Worm (Caenorhabditis elegans) whole organism, L1 larva: ENCODE results near the gene Y66D12A.3.

Source experiments
- C04F5.9 ChIP-seq: sonication (generic microtip); optimal IDR thresholded peaks from 2 replicates; lab custom pipeline; 2016; ENCODE audit warnings: missing genetic modification characterization, missing compliant biosample characterization
- C16A3.4 ChIP-seq: fragments of 150-350 bp; optimal IDR thresholded peaks from 2 replicates; lab custom pipeline; 2014; ENCODE audit warnings: missing biosample characterization, missing genetic modification characterization
- blmp-1 ChIP-seq: fragments of 150-350 bp; optimal IDR thresholded peaks from 2 replicates; lab custom pipeline; 2014; ENCODE audit warnings: missing biosample characterization, missing genetic modification characterization
- ceh-8 ChIP-seq: fragments of 200-800 bp; sonication (Bioruptor generic); optimal IDR thresholded peaks from 2 replicates; lab custom pipeline; 2018; ENCODE audit warnings: mild to moderate bottlenecking, missing genetic modification characterization, moderate library complexity, missing compliant biosample characterization
- ces-1 ChIP-seq: fragments of 150-350 bp; optimal IDR thresholded peaks from 2 replicates; lab custom pipeline; 2014; ENCODE audit warnings: missing biosample characterization, missing genetic modification reagents, missing genetic modification characterization
- dpl-1 ChIP-seq, 3 experiments: fragments of 150-350 bp in 2 of 3; sonication (generic microtip) in 1 of 3; optimal IDR thresholded peaks; 2 replicates each; lab custom pipeline; 2014 to 2017; ENCODE audit warnings: missing biosample characterization in 3 of 3, missing genetic modification characterization in 3 of 3, missing genetic modification reagents in 3 of 3
- dsc-1 ChIP-seq: sonication (generic microtip); optimal IDR thresholded peaks from 2 replicates; lab custom pipeline; 2016; ENCODE audit warnings: mild to moderate bottlenecking, missing genetic modification characterization, missing compliant biosample characterization
- efl-1 ChIP-seq, 4 experiments: fragments of 150-350 bp; optimal IDR thresholded peaks in 3 of 4; peaks in 1 of 4; 1 replicate in 1 of 4; 2 replicates in 3 of 4; lab custom pipeline; 2014; ENCODE audit warnings: missing biosample characterization in 2 of 4, missing genetic modification characterization in 2 of 4, missing genetic modification reagents in 2 of 4
- efl-3 ChIP-seq: fragments of 200-800 bp; sonication (Bioruptor generic); optimal IDR thresholded peaks from 2 replicates; lab custom pipeline; 2018; ENCODE audit warnings: mild to moderate bottlenecking, missing genetic modification characterization, missing compliant biosample characterization
- egl-13 ChIP-seq: sonication (generic microtip); optimal IDR thresholded peaks from 2 replicates; lab custom pipeline; 2016; ENCODE audit warnings: missing genotype, missing genetic modification reagents, missing genetic modification characterization, missing compliant biosample characterization
- elt-2 ChIP-seq: sonication (generic microtip); optimal IDR thresholded peaks from 2 replicates; lab custom pipeline; 2016; ENCODE audit warnings: missing genetic modification characterization, mild to moderate bottlenecking, inconsistent platforms, missing compliant biosample characterization, missing genetic modification reagents
- ets-5 ChIP-seq: fragments of 200-800 bp; sonication (Bioruptor generic); IDR thresholded peaks from 2 replicates; pipeline ENCODE4 v1.3.6; 2022; ENCODE audit warnings: missing genetic modification characterization, missing compliant biosample characterization
- fkh-4 ChIP-seq: sonication (generic microtip); optimal IDR thresholded peaks from 2 replicates; lab custom pipeline; 2016; ENCODE audit warnings: missing compliant biosample characterization, missing genetic modification characterization, borderline replicate concordance
- grh-1 ChIP-seq: fragments of 200-800 bp; sonication (Bioruptor generic); IDR thresholded peaks from 2 replicates; pipeline ENCODE4 v1.3.6; 2022; ENCODE audit warnings: missing genetic modification reagents, missing genetic modification characterization, missing compliant biosample characterization
- hlh-17 ChIP-seq: fragments of 200-800 bp; sonication (Bioruptor generic); optimal IDR thresholded peaks from 2 replicates; lab custom pipeline; 2018; ENCODE audit warnings: missing genetic modification characterization, mild to moderate bottlenecking, missing compliant biosample characterization, moderate library complexity, borderline replicate concordance
- hpl-2 ChIP-seq: fragments of 150-350 bp; optimal IDR thresholded peaks from 2 replicates; lab custom pipeline; 2014; ENCODE audit warnings: missing biosample characterization, missing genetic modification reagents, missing genetic modification characterization
- lin-13 ChIP-seq: fragments of 150-350 bp; optimal IDR thresholded peaks from 2 replicates; lab custom pipeline; 2014; ENCODE audit warnings: missing biosample characterization, missing genetic modification reagents, missing genetic modification characterization
- lin-14 ChIP-seq: fragments of 200-800 bp; sonication (Bioruptor generic); optimal IDR thresholded peaks from 2 replicates; lab custom pipeline; 2018; ENCODE audit warnings: mild to moderate bottlenecking, missing genetic modification characterization, moderate library complexity, missing compliant biosample characterization
- lin-39 ChIP-seq: fragments of 150-350 bp; optimal IDR thresholded peaks from 2 replicates; lab custom pipeline; 2014; ENCODE audit warnings: missing biosample characterization, missing genetic modification reagents, missing genetic modification characterization
- mdl-1 ChIP-seq, 2 experiments: fragments of 150-350 bp; optimal IDR thresholded peaks; 2 replicates each; lab custom pipeline; 2014 to 2017; ENCODE audit warnings: missing biosample characterization in 2 of 2, missing genetic modification characterization in 2 of 2, inconsistent platforms in 1 of 2
- mef-2 ChIP-seq: fragments of 150-350 bp; optimal IDR thresholded peaks from 2 replicates; lab custom pipeline; 2014; ENCODE audit warnings: missing biosample characterization, missing genetic modification characterization
- nhr-11 ChIP-seq: fragments of 150-350 bp; optimal IDR thresholded peaks from 2 replicates; lab custom pipeline; 2014; ENCODE audit warnings: missing biosample characterization, missing genetic modification characterization
- nhr-12 ChIP-seq: sonication (generic microtip); optimal IDR thresholded peaks from 2 replicates; lab custom pipeline; 2017; ENCODE audit warnings: missing biosample characterization, missing genetic modification characterization
- nhr-28 ChIP-seq: fragments of 150-350 bp; optimal IDR thresholded peaks from 2 replicates; lab custom pipeline; 2014; ENCODE audit warnings: missing biosample characterization, missing genetic modification characterization
- nhr-71 ChIP-seq: sonication (generic microtip); optimal IDR thresholded peaks from 2 replicates; lab custom pipeline; 2016; ENCODE audit warnings: mild to moderate bottlenecking, missing genetic modification characterization, moderate library complexity, missing compliant biosample characterization
- nhr-84 ChIP-seq: sonication (generic microtip); optimal IDR thresholded peaks from 2 replicates; lab custom pipeline; 2017; ENCODE audit warnings: missing biosample characterization, missing genetic modification characterization
- nhr-85 ChIP-seq: sonication (generic microtip); peaks from one replicate; lab custom pipeline; 2016; ENCODE audit warnings: missing genetic modification characterization, inconsistent platforms, missing compliant biosample characterization
- pag-3 ChIP-seq: sonication (generic microtip); optimal IDR thresholded peaks from 2 replicates; lab custom pipeline; 2017; ENCODE audit warnings: missing genetic modification characterization, mild to moderate bottlenecking, missing compliant biosample characterization, antibody characterized with exemption, borderline replicate concordance; ENCODE audit not compliant: insufficient read depth
- skn-1 ChIP-seq: fragments of 150-350 bp; optimal IDR thresholded peaks from 2 replicates; lab custom pipeline; 2014; ENCODE audit warnings: missing biosample characterization, missing genetic modification characterization
- snu-23 ChIP-seq: sonication (generic microtip); optimal IDR thresholded peaks from 2 replicates; lab custom pipeline; 2016; ENCODE audit warnings: missing genetic modification characterization, missing compliant biosample characterization
- sptf-1 ChIP-seq: fragments of 150-350 bp; optimal IDR thresholded peaks from 2 replicates; lab custom pipeline; 2014; ENCODE audit warnings: missing biosample characterization, missing genetic modification characterization
- sup-37 ChIP-seq: fragments of 200-800 bp; sonication (Bioruptor generic); optimal IDR thresholded peaks from 2 replicates; lab custom pipeline; 2018; ENCODE audit warnings: mild to moderate bottlenecking, missing genetic modification characterization, missing compliant biosample characterization
- tbx-2 ChIP-seq: sonication (generic microtip); optimal IDR thresholded peaks from 2 replicates; lab custom pipeline; 2016; ENCODE audit warnings: missing genetic modification characterization, missing compliant biosample characterization
- tlp-1 ChIP-seq: fragments of 150-350 bp; optimal IDR thresholded peaks from 2 replicates; lab custom pipeline; 2014; ENCODE audit warnings: missing biosample characterization, missing genetic modification characterization
- unc-98 ChIP-seq: fragments of 200-800 bp; sonication (Bioruptor generic); IDR thresholded peaks from 2 replicates; pipeline ENCODE4 v1.3.6; 2022; ENCODE audit warnings: missing genetic modification characterization, missing compliant biosample characterization
- vab-15 ChIP-seq: sonication (generic microtip); optimal IDR thresholded peaks from 2 replicates; lab custom pipeline; 2017; ENCODE audit warnings: missing genotype, mild to moderate bottlenecking, missing genetic modification characterization, missing compliant biosample characterization
- zag-1 ChIP-seq: fragments of 150-350 bp; optimal IDR thresholded peaks from 2 replicates; lab custom pipeline; 2014; ENCODE audit warnings: missing biosample characterization, missing genetic modification characterization
- zip-4 ChIP-seq: fragments of 200-800 bp; sonication (Bioruptor generic); optimal IDR thresholded peaks from 2 replicates; lab custom pipeline; 2018; ENCODE audit warnings: mild to moderate bottlenecking, missing genetic modification characterization, moderate library complexity, missing compliant biosample characterization
- ztf-11 ChIP-seq, 2 experiments: sonication (generic microtip); optimal IDR thresholded peaks; 2 replicates each; lab custom pipeline; 2016 to 2017; ENCODE audit warnings: missing genetic modification characterization in 2 of 2, missing biosample characterization in 1 of 2, missing compliant biosample characterization in 1 of 2
- ztf-4 ChIP-seq: fragments of 150-350 bp; optimal IDR thresholded peaks from 2 replicates; lab custom pipeline; 2014; ENCODE audit warnings: missing biosample characterization, missing genetic modification characterization

The Y66D12A.3 gene

DNA sequence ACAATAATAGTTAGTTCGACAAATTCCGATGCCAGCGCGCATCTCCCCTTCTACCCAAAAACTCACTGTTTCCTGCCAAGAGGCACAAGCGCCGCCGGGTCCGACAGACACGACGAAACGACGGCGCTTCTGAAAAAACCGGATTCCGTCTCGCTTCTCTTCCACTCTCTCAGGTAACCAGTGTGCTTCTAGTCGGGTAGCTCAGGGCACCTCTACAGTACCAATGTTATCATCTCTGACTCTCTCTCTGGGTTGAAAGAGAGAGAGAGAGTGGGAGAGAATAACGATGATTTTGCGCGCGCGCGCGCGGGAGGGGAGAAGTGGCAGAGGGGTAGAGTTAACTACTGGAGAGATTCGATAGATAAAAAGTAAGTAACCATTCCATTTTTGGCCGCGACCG, 32.2 kb upstream of the Y66D12A.3 start (continued):
- TF ChIP-seq tlp-1 (tag; lab: Kevin White, UChicago) (no peak), ztf-4 (no peak), skn-1 (tag; lab: Kevin White, UChicago) (peak; percentile 56), ets-5 (GFP tag; lab: Robert Waterston, UW) (no peak), fkh-4 (tag; lab: Kevin White, UChicago) (no peak), lin-39 (tag; lab: Kevin White, UChicago) (no peak), dpl-1 (GFP tag; optimal IDR thresholded peaks at IDR 0.05; lab: Kevin White, UChicago) (peak; percentile 2 to 44 (median 26)), efl-3 (GFP tag; lab: Kevin White, UChicago) (no peak), elt-2 (tag; lab: Kevin White, UChicago) (no peak), vab-15 (tag; lab: Kevin White, UChicago) (no peak), hpl-2 (GFP tag; lab: Kevin White, UChicago) (no peak), egl-13 (tag; lab: Kevin White, UChicago) (no peak), mef-2 (no peak), sptf-1 (tag; lab: Kevin White, UChicago) (no peak), nhr-84 (tag; lab: Kevin White, UChicago) (no peak), lin-13 (GFP tag; lab: Kevin White, UChicago) (no peak), C04F5.9 (tag; lab: Kevin White, UChicago) (no peak), pag-3 (tag; lab: Kevin White, UChicago) (no peak), hlh-17 (GFP tag; lab: Kevin White, UChicago) (no peak), C16A3.4 (tag; lab: Kevin White, UChicago) (peak; percentile 21), nhr-11 (tag; lab: Kevin White, UChicago) (no peak), unc-98 (GFP tag; lab: Robert Waterston, UW) (no peak), grh-1 (GFP tag; lab: Robert Waterston, UW) (peak; percentile 65), nhr-28 (no peak), ceh-8 (no peak), nhr-12 (tag; lab: Kevin White, UChicago) (no peak), tbx-2 (tag; lab: Kevin White, UChicago) (no peak), ces-1 (GFP tag; lab: Kevin White, UChicago) (no peak), mdl-1 (tag; optimal IDR thresholded peaks at IDR 0.05; lab: Kevin White, UChicago) (no peak), nhr-85 (tag; lab: Kevin White, UChicago) (peak; percentile 70), zag-1 (no peak)

DNA sequence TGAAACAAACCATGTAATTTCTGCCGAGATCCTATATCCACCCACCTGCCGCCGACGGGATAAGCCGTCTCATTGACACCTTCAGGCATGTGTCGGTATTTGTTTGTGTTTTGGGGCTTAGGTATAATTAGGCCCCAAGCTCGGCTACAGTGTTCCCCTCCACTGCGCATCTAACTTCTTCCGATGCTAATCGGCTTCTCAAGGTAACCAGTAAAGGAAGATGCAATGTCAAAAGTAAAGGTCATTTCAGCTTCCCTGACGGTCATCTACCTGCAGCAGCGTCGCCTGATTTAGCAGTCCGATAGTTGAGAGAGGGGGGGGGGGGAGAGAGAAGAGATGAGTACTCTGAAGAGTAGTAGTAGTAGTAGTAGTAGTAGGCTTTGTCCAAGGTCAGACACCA, 30.8 kb upstream of the Y66D12A.3 start:
- no peak for TF ChIP-seq ets-5 (GFP tag; lab: Robert Waterston, UW)
- TF ChIP-seq lin-14: peak; percentile 39
- peak; percentile 59 for TF ChIP-seq nhr-85 (tag; lab: Kevin White, UChicago)
- TF ChIP-seq dsc-1: no peak
- TF ChIP-seq nhr-71: no peak
- TF ChIP-seq hpl-2 (GFP tag; lab: Kevin White, UChicago): no peak
- TF ChIP-seq efl-1 (optimal IDR thresholded peaks at IDR 0.05; lab: Kevin White, UChicago): no peak
- TF ChIP-seq efl-1 (GFP tag; optimal IDR thresholded peaks at IDR 0.05 in 1 of 2; lab: Kevin White, UChicago): peak in 1 of 2 experiments; percentile 40
- TF ChIP-seq zip-4 (GFP tag; lab: Kevin White, UChicago): no peak
- TF ChIP-seq snu-23 (GFP tag; lab: Kevin White, UChicago): peak; percentile 12

DNA sequence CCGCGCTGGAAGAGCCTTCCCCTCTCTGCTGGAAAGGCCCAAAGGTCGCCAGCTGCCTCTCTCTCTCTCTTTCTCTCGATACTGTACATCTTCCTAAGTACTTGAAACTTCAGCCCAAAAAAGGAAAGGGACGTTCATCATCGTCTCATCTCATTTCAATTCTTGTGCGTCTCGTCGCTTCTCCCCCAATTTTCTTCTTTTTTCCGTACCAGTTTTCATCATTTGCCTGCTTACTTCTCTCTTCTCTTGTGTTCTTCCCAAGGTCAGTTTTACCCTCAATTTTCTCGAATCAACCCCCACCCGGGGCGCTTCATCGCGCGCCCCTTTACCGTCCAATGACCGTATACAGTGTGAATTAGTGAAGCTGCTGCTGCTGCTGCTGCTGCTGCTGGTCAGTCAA, 29.3 kb upstream of the Y66D12A.3 start:
- TF ChIP-seq grh-1 (GFP tag; lab: Robert Waterston, UW): 0 out of 2 replicates have a peak, but pooled peaks have one; percentile 10
- peak; percentile 25 for TF ChIP-seq blmp-1 (tag; lab: Kevin White, UChicago)
- TF ChIP-seq ztf-11 (tag; optimal IDR thresholded peaks at IDR 0.05; lab: Kevin White, UChicago): peak in 1 of 2 experiments; percentile 4
- TF ChIP-seq hlh-17 (GFP tag; lab: Kevin White, UChicago): no peak
- TF ChIP-seq snu-23 (GFP tag; lab: Kevin White, UChicago): peak; percentile 30
- TF ChIP-seq sup-37 (GFP tag; lab: Kevin White, UChicago): no peak
- peak; percentile 68 for TF ChIP-seq nhr-85 (tag; lab: Kevin White, UChicago)
- peak; percentile 36 for TF ChIP-seq lin-14
